Fruit fly (Drosophila melanogaster) whole organism, embryonic: ENCODE data around the gene Lip3.

Experiments
- Atf-2 ChIP-seq: fragments of 200-800 bp; sonication (Bioruptor generic); optimal IDR thresholded peaks from 2 replicates; lab custom pipeline; 2016; ENCODE audit warnings: missing biosample characterization, missing genetic modification characterization
- Awh ChIP-seq: fragments of 200-800 bp; sonication (Bioruptor generic); IDR thresholded peaks from 2 replicates; pipeline ENCODE4, ENCODE4 v1.3.6; 2022; ENCODE audit warnings: missing biosample characterization, missing genetic modification characterization
- Bdp1 ChIP-seq: fragments of 200-800 bp; sonication (Bioruptor generic); optimal IDR thresholded peaks from 3 replicates; lab custom pipeline; 2016; ENCODE audit warnings: missing biosample characterization, missing genetic modification characterization
- CG11093 ChIP-seq: fragments of 200-800 bp; sonication (Bioruptor generic); IDR thresholded peaks from 3 replicates; pipeline ENCODE4 v1.3.6; 2022; ENCODE audit warnings: missing biosample characterization, missing genetic modification characterization
- CG11723 ChIP-seq: fragments of 200-800 bp; sonication (Bioruptor generic); optimal IDR thresholded peaks from 2 replicates; lab custom pipeline; 2017; ENCODE audit warnings: missing biosample characterization, mild to moderate bottlenecking, missing genetic modification characterization
- CG13287 ChIP-seq: fragments of 200-800 bp; sonication (Bioruptor generic); IDR thresholded peaks from 2 replicates; pipeline ENCODE4 v1.3.6; 2022; ENCODE audit warnings: missing biosample characterization, missing genetic modification characterization; ENCODE audit not compliant: partially characterized antibody
- CG15601 ChIP-seq: fragments of 200-800 bp; sonication (Bioruptor generic); optimal IDR thresholded peaks from 3 replicates; lab custom pipeline; 2019; ENCODE audit warnings: missing biosample characterization, mild to moderate bottlenecking, missing genetic modification characterization, moderate library complexity
- CG18599 ChIP-seq: fragments of 200-800 bp; sonication (Bioruptor generic); optimal IDR thresholded peaks from 3 replicates; lab custom pipeline; 2017; ENCODE audit warnings: missing biosample characterization, missing genetic modification characterization, mild to moderate bottlenecking, moderate library complexity, missing genetic modification reagents
- CG2129 ChIP-seq: fragments of 200-800 bp; sonication (Bioruptor generic); IDR thresholded peaks from 2 replicates; pipeline ENCODE4 v1.3.6; 2022; ENCODE audit warnings: missing biosample characterization, missing genetic modification characterization; ENCODE audit not compliant: partially characterized antibody
- CG2712 ChIP-seq: fragments of 200-800 bp; optimal IDR thresholded peaks from 3 replicates; lab custom pipeline; 2019; ENCODE audit warnings: missing biosample characterization, mild to moderate bottlenecking, missing genetic modification characterization, moderate library complexity
- CG2889 ChIP-seq: fragments of 200-800 bp; sonication (Bioruptor generic); IDR thresholded peaks from 3 replicates; pipeline ENCODE4 v1.3.6; 2022; ENCODE audit warnings: missing biosample characterization, missing genetic modification characterization
- CG32772 ChIP-seq: fragments of 200-800 bp; sonication (Bioruptor generic); IDR thresholded peaks from 2 replicates; pipeline ENCODE4 v1.3.6; 2022; ENCODE audit warnings: missing biosample characterization, missing genetic modification characterization
- CG34224 ChIP-seq: fragments of 200-800 bp; sonication (Bioruptor generic); IDR thresholded peaks from 3 replicates; pipeline ENCODE4 v1.3.6; 2022; ENCODE audit warnings: missing biosample characterization, missing genetic modification characterization; ENCODE audit not compliant: partially characterized antibody
- CG3726 ChIP-seq: fragments of 200-800 bp; sonication (Bioruptor generic); IDR thresholded peaks from 3 replicates; pipeline ENCODE4, ENCODE4 v1.3.6; 2022; ENCODE audit warnings: missing biosample characterization, missing genetic modification characterization
- CG5953 ChIP-seq: fragments of 200-800 bp; sonication (Bioruptor generic); IDR thresholded peaks from 2 replicates; pipeline ENCODE4 v1.3.6; 2022; ENCODE audit warnings: missing biosample characterization, missing genetic modification characterization
- CG6813 ChIP-seq: fragments of 200-800 bp; sonication (Bioruptor generic); optimal IDR thresholded peaks from 2 replicates; lab custom pipeline; 2017; ENCODE audit warnings: missing biosample characterization, missing genetic modification characterization, mild to moderate bottlenecking, moderate library complexity, missing genetic modification reagents
- CG7745 ChIP-seq: fragments of 200-800 bp; sonication (Bioruptor generic); optimal IDR thresholded peaks from 2 replicates; lab custom pipeline; 2018; ENCODE audit warnings: missing biosample characterization, mild to moderate bottlenecking, missing genetic modification characterization, moderate library complexity
- CG7786 ChIP-seq: fragments of 200-800 bp; sonication (Bioruptor generic); optimal IDR thresholded peaks from 2 replicates; lab custom pipeline; 2016; ENCODE audit warnings: missing biosample characterization, missing genetic modification characterization
- CG8281 ChIP-seq: fragments of 200-800 bp; sonication (Bioruptor generic); optimal IDR thresholded peaks from 2 replicates; lab custom pipeline; 2018; ENCODE audit warnings: missing biosample characterization, mild to moderate bottlenecking, missing genetic modification characterization, moderate library complexity
- CG8765 ChIP-seq: fragments of 200-800 bp; sonication (Bioruptor generic); IDR thresholded peaks from 2 replicates; pipeline ENCODE4 v1.3.6; 2022; ENCODE audit warnings: missing biosample characterization, missing genetic modification characterization
- CoRest ChIP-seq: fragments of 200-800 bp; sonication (Bioruptor generic); optimal IDR thresholded peaks from 3 replicates; lab custom pipeline; 2018; ENCODE audit warnings: missing biosample characterization, mild to moderate bottlenecking, missing genetic modification characterization, moderate library complexity
- Dip2 ChIP-seq: fragments of 200-800 bp; sonication (Bioruptor generic); IDR thresholded peaks from 2 replicates; pipeline ENCODE4 v1.3.6; 2022; ENCODE audit warnings: missing biosample characterization, missing genetic modification characterization
- Ets97D ChIP-seq: fragments of 200-800 bp; sonication (Bioruptor generic); optimal IDR thresholded peaks from 3 replicates; lab custom pipeline; 2016; ENCODE audit warnings: missing biosample characterization, missing genetic modification characterization
- Hr51 ChIP-seq, 2 experiments: fragments of 200-800 bp; sonication (Bioruptor generic); optimal IDR thresholded peaks; 2 replicates in 1 of 2; 3 replicates in 1 of 2; lab custom pipeline; 2016 to 2018; ENCODE audit warnings: missing biosample characterization in 2 of 2, missing genetic modification characterization in 2 of 2, mild to moderate bottlenecking in 1 of 2, moderate library complexity in 1 of 2
- Med ChIP-seq: fragments of 200-800 bp; sonication (Bioruptor generic); peaks from one replicate; lab custom pipeline; 2016; ENCODE audit warnings: missing biosample characterization, missing genetic modification characterization, mild to moderate bottlenecking, inconsistent platforms, moderate library complexity
- Scr ChIP-seq: fragments of 200-800 bp; sonication (Bioruptor generic); IDR thresholded peaks from 2 replicates; pipeline ENCODE4 v1.3.6; 2022; ENCODE audit warnings: missing biosample characterization, missing genetic modification characterization; ENCODE audit not compliant: partially characterized antibody
- TFAM ChIP-seq: fragments of 200-800 bp; sonication (Bioruptor generic); optimal IDR thresholded peaks from 2 replicates; lab custom pipeline; 2017; ENCODE audit warnings: missing biosample characterization, missing genetic modification characterization, inconsistent platforms
- Vsx1 ChIP-seq: fragments of 200-800 bp; sonication (Bioruptor generic); optimal IDR thresholded peaks from 2 replicates; lab custom pipeline; 2017; ENCODE audit warnings: missing biosample characterization, mild to moderate bottlenecking, missing genetic modification characterization, missing genetic modification reagents
- Xrp1 ChIP-seq: fragments of 200-800 bp; sonication (Bioruptor generic); IDR thresholded peaks from 2 replicates; pipeline ENCODE4 v1.3.6; 2022; ENCODE audit warnings: missing biosample characterization, missing genetic modification characterization
- ato ChIP-seq: fragments of 200-800 bp; sonication (Bioruptor generic); IDR thresholded peaks from 2 replicates; pipeline ENCODE4 v1.3.6; 2022; ENCODE audit warnings: missing biosample characterization, missing genetic modification characterization; ENCODE audit not compliant: partially characterized antibody
- az2 ChIP-seq: fragments of 200-800 bp; sonication (Bioruptor generic); optimal IDR thresholded peaks from 3 replicates; lab custom pipeline; 2016; ENCODE audit warnings: missing biosample characterization, missing genetic modification characterization
- bab2 ChIP-seq: fragments of 200-800 bp; sonication (Bioruptor generic); optimal IDR thresholded peaks from 2 replicates; lab custom pipeline; 2016; ENCODE audit warnings: missing biosample characterization, missing genetic modification characterization
- bigmax ChIP-seq: fragments of 200-800 bp; sonication (Bioruptor generic); optimal IDR thresholded peaks from 2 replicates; lab custom pipeline; 2018; ENCODE audit warnings: missing biosample characterization, mild to moderate bottlenecking, missing genetic modification characterization
- bowl ChIP-seq: fragments of 200-800 bp; sonication (Bioruptor generic); IDR thresholded peaks from 2 replicates; pipeline ENCODE4 v1.3.6; 2022; ENCODE audit warnings: missing biosample characterization, missing genetic modification characterization
- caup ChIP-seq: fragments of 200-800 bp; sonication (Bioruptor generic); optimal IDR thresholded peaks from 3 replicates; lab custom pipeline; 2017; ENCODE audit warnings: missing biosample characterization, mild to moderate bottlenecking, missing genetic modification characterization, moderate library complexity; ENCODE audit not compliant: severe bottlenecking
- dysf ChIP-seq: fragments of 200-800 bp; sonication (Bioruptor generic); IDR thresholded peaks from 3 replicates; pipeline ENCODE4 v1.3.6; 2022; ENCODE audit warnings: missing biosample characterization, missing genetic modification characterization
- eyg ChIP-seq: fragments of 200-800 bp; sonication (Bioruptor generic); optimal IDR thresholded peaks from 3 replicates; lab custom pipeline; 2016; ENCODE audit warnings: missing biosample characterization, missing genetic modification characterization
- fd64A ChIP-seq: fragments of 200-800 bp; sonication (Bioruptor generic); optimal IDR thresholded peaks from 3 replicates; lab custom pipeline; 2018; ENCODE audit warnings: missing biosample characterization, mild to moderate bottlenecking, missing genetic modification characterization
- fd96Cb ChIP-seq: fragments of 200-800 bp; sonication (Bioruptor generic); optimal IDR thresholded peaks from 2 replicates; lab custom pipeline; 2018; ENCODE audit warnings: missing biosample characterization, mild to moderate bottlenecking, missing genetic modification characterization, moderate library complexity
- gsb-n ChIP-seq: fragments of 200-800 bp; sonication (Bioruptor generic); optimal IDR thresholded peaks from 3 replicates; lab custom pipeline; 2018; ENCODE audit warnings: missing biosample characterization, mild to moderate bottlenecking, missing genetic modification characterization
- ken ChIP-seq: fragments of 200-800 bp; sonication (Bioruptor generic); IDR thresholded peaks from 3 replicates; pipeline ENCODE4 v1.3.6; 2022; ENCODE audit warnings: missing biosample characterization, missing genetic modification characterization
- knrl ChIP-seq: fragments of 200-800 bp; sonication (Bioruptor generic); IDR thresholded peaks from 3 replicates; pipeline ENCODE4 v1.3.6; 2022; ENCODE audit warnings: missing biosample characterization, missing genetic modification characterization; ENCODE audit not compliant: partially characterized antibody
- oc ChIP-seq: fragments of 200-800 bp; sonication (Bioruptor generic); optimal IDR thresholded peaks from 2 replicates; lab custom pipeline; 2018; ENCODE audit warnings: missing biosample characterization, mild to moderate bottlenecking, missing genetic modification characterization, moderate library complexity
- peb ChIP-seq: fragments of 200-800 bp; sonication (Bioruptor generic); IDR thresholded peaks from 2 replicates; pipeline ENCODE4 v1.3.6; 2022; ENCODE audit warnings: missing biosample characterization, missing genetic modification characterization
- pnt ChIP-seq: fragments of 200-800 bp; sonication (Bioruptor generic); optimal IDR thresholded peaks from 3 replicates; lab custom pipeline; 2016; ENCODE audit warnings: missing biosample characterization, missing genetic modification characterization
- pum ChIP-seq: fragments of 200-800 bp; sonication (Bioruptor generic); optimal IDR thresholded peaks from 2 replicates; lab custom pipeline; 2016; ENCODE audit warnings: missing biosample characterization, missing genetic modification characterization
- salm ChIP-seq: fragments of 200-800 bp; sonication (Bioruptor generic); optimal IDR thresholded peaks from 2 replicates; lab custom pipeline; 2018; ENCODE audit warnings: missing biosample characterization, mild to moderate bottlenecking, missing genetic modification characterization
- vfl ChIP-seq: fragments of 200-800 bp; sonication (Bioruptor generic); optimal IDR thresholded peaks from 2 replicates; lab custom pipeline; 2016; ENCODE audit warnings: missing biosample characterization, missing genetic modification characterization
- zen ChIP-seq: fragments of 200-800 bp; sonication (Bioruptor generic); optimal IDR thresholded peaks from 3 replicates; lab custom pipeline; 2018; ENCODE audit warnings: missing biosample characterization, mild to moderate bottlenecking, missing genetic modification characterization, moderate library complexity

Gene Lip3

DNA sequence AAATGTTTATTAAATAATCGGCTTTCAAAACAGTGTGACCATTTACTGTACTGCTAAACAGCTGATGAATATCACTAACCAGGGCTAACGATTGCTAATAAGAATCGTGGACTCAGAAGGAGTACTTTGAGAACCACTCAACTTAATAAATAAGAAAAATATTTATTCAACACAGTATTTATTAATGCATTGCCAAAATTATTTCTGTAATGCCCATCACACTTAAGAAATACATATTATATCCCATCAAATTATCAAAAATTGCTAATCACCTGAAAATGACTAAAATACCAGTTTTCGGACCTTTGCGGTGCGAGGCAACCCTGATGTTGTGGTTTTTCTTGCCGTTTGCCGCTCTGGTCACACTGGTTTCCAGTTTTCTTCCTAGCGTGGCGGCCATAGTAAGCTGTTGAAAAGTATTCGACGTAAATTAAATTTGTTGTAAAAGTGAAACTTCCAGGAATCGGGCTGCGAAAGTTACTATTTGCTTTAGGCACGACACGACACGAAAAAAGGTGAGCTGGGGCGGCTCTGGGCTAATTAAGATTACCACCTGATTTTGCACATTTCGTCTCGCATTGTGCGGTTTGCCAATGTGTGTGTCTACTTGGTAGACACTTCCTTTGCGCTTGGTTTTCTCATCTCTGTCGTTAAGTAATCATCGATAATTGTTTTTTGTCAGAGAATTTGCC, 10.2 kb upstream of the Lip3 start, which contains the start of the genes mRpS21 and Droj2 (continued):
- TF ChIP-seq az2 (GFP tag; lab: Kevin White, UChicago) (peak; percentile 23), CG8765 (GFP tag; lab: Robert Waterston, UW) (no peak), Bdp1 (peak; percentile 29), gsb-n (no peak), Dip2 (no peak), CG2129 (GFP tag; lab: Robert Waterston, UW) (no peak), CG13287 (GFP tag; lab: Robert Waterston, UW) (peak; percentile 48), knrl (GFP tag; lab: Robert Waterston, UW) (peak; percentile 55; the same call in 2 of the 3 replicates), salm (tag; lab: Kevin White, UChicago) (peak; percentile 41), CG5953 (GFP tag; lab: Robert Waterston, UW) (no peak), oc (tag; lab: Kevin White, UChicago) (no peak), Scr (peak; percentile 51), CG32772 (GFP tag; lab: Robert Waterston, UW) (no peak), CG18599 (no peak), TFAM (no peak), bigmax (GFP tag; lab: Kevin White, UChicago) (no peak), CG2889 (no peak), Hr51 (GFP tag; optimal IDR thresholded peaks at IDR 0.05; lab: Kevin White, UChicago) (peak; percentile 42 to 51), eyg (GFP tag; lab: Kevin White, UChicago) (peak; percentile 7), Med (GFP tag; lab: Kevin White, UChicago) (peak; percentile 86), dysf (GFP tag; lab: Robert Waterston, UW) (peak; percentile 56; the same call in 2 of the 3 replicates), fd96Cb (tag; lab: Kevin White, UChicago) (peak; percentile 35), CoRest (tag; lab: Kevin White, UChicago) (peak; percentile 82), ken (GFP tag; lab: Robert Waterston, UW) (no peak), CG34224 (no peak), Xrp1 (GFP tag; lab: Robert Waterston, UW) (no peak), CG3726 (no peak), CG11093 (no peak), caup (GFP tag; lab: Kevin White, UChicago) (peak; percentile 19), CG2712 (tag; lab: Kevin White, UChicago) (peak; percentile 64), pum (GFP tag; lab: Kevin White, UChicago) (peak; percentile 17), Atf-2 (GFP tag; lab: Kevin White, UChicago) (no peak), CG15601 (tag; lab: Kevin White, UChicago) (peak; percentile 70), bowl (GFP tag; lab: Robert Waterston, UW) (no peak), pnt (GFP tag; lab: Kevin White, UChicago) (no peak), Vsx1 (GFP tag; lab: Kevin White, UChicago) (peak; percentile 45), ato (GFP tag; lab: Robert Waterston, UW) (no peak), Awh (no peak), peb (no peak), zen (tag; lab: Kevin White, UChicago) (peak; percentile 79), CG8281 (tag; lab: Kevin White, UChicago) (no peak), vfl (GFP tag; lab: Kevin White, UChicago) (no peak), CG11723 (GFP tag; lab: Kevin White, UChicago) (no peak), fd64A (GFP tag; lab: Kevin White, UChicago) (no peak), Ets97D (GFP tag; lab: Kevin White, UChicago) (peak; percentile 82), CG7745 (tag; lab: Kevin White, UChicago) (no peak), CG7786 (GFP tag; lab: Kevin White, UChicago) (peak; percentile 2), CG6813 (no peak), bab2 (GFP tag; lab: Kevin White, UChicago) (no peak)
